Fruit fly (Drosophila melanogaster) whole organism, wandering third instar larva: ENCODE measurements around the gene Dnaaf5.
A peak's percentile ranks its signal among the peaks of the same experiment; 100 is the strongest.

Experiments used
- Sp1 ChIP-seq: fragments of 200-800 bp; sonication (Bioruptor generic); optimal IDR thresholded peaks from 3 replicates; lab custom pipeline; 2019; ENCODE audit warnings: missing biosample characterization, mild to moderate bottlenecking, missing genetic modification characterization, moderate library complexity
- br ChIP-seq: fragments of 200-800 bp; sonication (Bioruptor generic); optimal IDR thresholded peaks from 2 replicates; lab custom pipeline; 2016; ENCODE audit warnings: missing biosample characterization, missing genetic modification characterization

dm6 chr3R:14361741-14362232, at the start of gene Dnaaf5:
- peak; percentile 57 for TF ChIP-seq br (GFP tag; lab: Kevin White, UChicago)
- peak; percentile 5 for TF ChIP-seq Sp1
